Worm (Caenorhabditis elegans) whole organism, midembryonic: Measurements from ENCODE around the gene Y67A10A.3.

Experiments used
- ref-1 ChIP-seq: fragments of 200-800 bp; sonication (Bioruptor generic); conservative IDR thresholded peaks from 2 replicates; pipeline ENCODE4 v1.3.6; 2022; ENCODE audit warnings: missing genetic modification reagents, missing genetic modification characterization, missing compliant biosample characterization
- ztf-29 ChIP-seq: fragments of 200-800 bp; sonication (Bioruptor generic); IDR thresholded peaks from 2 replicates; pipeline ENCODE4 v1.3.6; 2022; ENCODE audit warnings: missing genetic modification reagents, missing genetic modification characterization, missing compliant biosample characterization

DNA sequence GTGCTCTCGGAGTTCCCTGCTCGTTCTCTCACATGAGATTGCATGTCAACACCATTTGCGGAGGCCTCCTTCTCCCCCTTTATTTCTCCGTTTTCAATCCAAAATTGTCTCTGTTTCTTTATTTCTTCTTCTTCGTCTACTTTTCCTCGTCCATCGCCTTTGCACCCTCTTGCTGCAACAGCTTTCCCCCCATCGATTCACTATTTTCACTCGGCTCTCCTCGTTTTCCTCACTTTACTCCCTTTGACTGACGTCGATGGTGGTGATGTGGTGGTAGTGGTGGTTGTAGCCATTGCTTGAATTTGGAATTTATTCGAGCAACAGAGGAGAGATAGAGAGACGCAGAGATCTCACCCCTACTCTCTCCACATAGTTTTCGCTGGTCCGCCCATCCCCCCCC is 37.4 kb upstream of the Y67A10A.3 start:
- no peak for TF ChIP-seq ref-1 (GFP tag; lab: Robert Waterston, UW)
- no peak for TF ChIP-seq ztf-29 (GFP tag; lab: Robert Waterston, UW)
